Fruit fly (Drosophila melanogaster): ENCODE data around the gene ttk.
A peak's percentile ranks its signal among the peaks of the same experiment; 100 is the strongest.

ttk gene

dm6 chr3R:31768198-31768597 is 54.5 kb downstream of the ttk start (continued):
- TF ChIP-seq Sox14 (GFP tag; optimal IDR thresholded peaks at IDR 0.05), result peak; percentile 63
- peak; percentile 68 for TF ChIP-seq CG10631 (GFP tag; optimal IDR thresholded peaks at IDR 0.05)
- peak; percentile 83 for TF ChIP-seq CG6163 (GFP tag; IDR thresholded peaks at IDR 0.05)
- TF ChIP-seq CG1621 (tag; optimal IDR thresholded peaks at IDR 0.05), result no peak
- TF ChIP-seq dsx (GFP tag; optimal IDR thresholded peaks at IDR 0.05; ENCODE audit: poor library complexity, severe bottlenecking), result no peak
- TF ChIP-seq CG6792 (GFP tag; optimal IDR thresholded peaks at IDR 0.05), result no peak
- peak; percentile 12 for TF ChIP-seq CG3032 (tag; optimal IDR thresholded peaks at IDR 0.05)

- TF ChIP-seq fkh (GFP tag; optimal IDR thresholded peaks at IDR 0.05), result no peak
- TF ChIP-seq Ets96B (tag; optimal IDR thresholded peaks at IDR 0.05), result no peak
- no peak for TF ChIP-seq spab (GFP tag; optimal IDR thresholded peaks at IDR 0.05)
- TF ChIP-seq CG8119 (GFP tag; IDR thresholded peaks at IDR 0.05), result no peak
- no peak for TF ChIP-seq CG16779 (tag; optimal IDR thresholded peaks at IDR 0.05)
- TF ChIP-seq CG11762 (GFP tag; optimal IDR thresholded peaks at IDR 0.05; ENCODE audit: insufficient read depth), result no peak
- no peak for TF ChIP-seq CG10669 (GFP tag; optimal IDR thresholded peaks at IDR 0.05)
- TF ChIP-seq ss (GFP tag; optimal IDR thresholded peaks at IDR 0.05), result peak in 1 of 2 experiments; percentile 4
- TF ChIP-seq CG6792 (GFP tag; optimal IDR thresholded peaks at IDR 0.05), result no peak
- TF ChIP-seq CG6854 (GFP tag; optimal IDR thresholded peaks at IDR 0.05), result no peak
- TF ChIP-seq CG8632 (GFP tag; optimal IDR thresholded peaks at IDR 0.05), result no peak
- peak; percentile 82 for TF ChIP-seq Eip78C (GFP tag)
- no peak for TF ChIP-seq eg (GFP tag; IDR thresholded peaks at IDR 0.05)
- TF ChIP-seq CG6276 (GFP tag; optimal IDR thresholded peaks at IDR 0.05), result no peak
- TF ChIP-seq Ets21C (GFP tag; optimal IDR thresholded peaks at IDR 0.05), result no peak
- TF ChIP-seq Met (GFP tag; optimal IDR thresholded peaks at IDR 0.05), result no peak
- peak; percentile 6 for TF ChIP-seq CG3032 (tag; optimal IDR thresholded peaks at IDR 0.05)
- TF ChIP-seq fd85E (GFP tag; optimal IDR thresholded peaks at IDR 0.05), result no peak
- peak; percentile 1 for TF ChIP-seq acj6 (GFP tag; optimal IDR thresholded peaks at IDR 0.05)
- no peak for TF ChIP-seq dsx (GFP tag; optimal IDR thresholded peaks at IDR 0.05; ENCODE audit: poor library complexity, severe bottlenecking)
- TF ChIP-seq Smox (GFP tag; optimal IDR thresholded peaks at IDR 0.05), result no peak
- TF ChIP-seq Sox15 (GFP tag; optimal IDR thresholded peaks at IDR 0.05), result no peak
- TF ChIP-seq CG34406 (GFP tag; optimal IDR thresholded peaks at IDR 0.05), result no peak
- peak; percentile 61 for TF ChIP-seq achi (GFP tag; optimal IDR thresholded peaks at IDR 0.05)
- TF ChIP-seq CG3919 (GFP tag; optimal IDR thresholded peaks at IDR 0.05), result no peak
- TF ChIP-seq OdsH (GFP tag; optimal IDR thresholded peaks at IDR 0.05), result no peak
- TF ChIP-seq salr (GFP tag; optimal IDR thresholded peaks at IDR 0.05), result no peak
- peak; percentile 26 for TF ChIP-seq CG31627 (GFP tag; optimal IDR thresholded peaks at IDR 0.05)
- TF ChIP-seq CG11902 (GFP tag; optimal IDR thresholded peaks at IDR 0.05), result no peak
- TF ChIP-seq lz (GFP tag; optimal IDR thresholded peaks at IDR 0.05), result no peak
- TF ChIP-seq topi (GFP tag; optimal IDR thresholded peaks at IDR 0.05), result peak; percentile 33
- TF ChIP-seq CG6163 (GFP tag; IDR thresholded peaks at IDR 0.05), result no peak
- peak; percentile 12 for TF ChIP-seq cyc (GFP tag; optimal IDR thresholded peaks at IDR 0.05)
- TF ChIP-seq CG7368 (GFP tag; optimal IDR thresholded peaks at IDR 0.05), result no peak
- TF ChIP-seq Sox14 (GFP tag; optimal IDR thresholded peaks at IDR 0.05), result peak; percentile 40
- no peak for TF ChIP-seq CG32006 (GFP tag; optimal IDR thresholded peaks at IDR 0.05)
- TF ChIP-seq pdm3 (GFP tag; optimal IDR thresholded peaks at IDR 0.05), result no peak
- peak; percentile 18 for TF ChIP-seq Eip75B (GFP tag; optimal IDR thresholded peaks at IDR 0.05)
- peak; percentile 74 for TF ChIP-seq vri (GFP tag; optimal IDR thresholded peaks at IDR 0.05)
- TF ChIP-seq esn (GFP tag; optimal IDR thresholded peaks at IDR 0.05), result peak; percentile 48
- TF ChIP-seq Hr4 (GFP tag; optimal IDR thresholded peaks at IDR 0.05), result peak; percentile 14
- peak; percentile 21 for TF ChIP-seq Hr39 (GFP tag; optimal IDR thresholded peaks at IDR 0.05)
- TF ChIP-seq Blimp-1 (GFP tag; optimal IDR thresholded peaks at IDR 0.05), result no peak
- TF ChIP-seq CG9139 (GFP tag; optimal IDR thresholded peaks at IDR 0.05), result no peak
- TF ChIP-seq CG4318 (GFP tag; optimal IDR thresholded peaks at IDR 0.05), result no peak
- no peak for TF ChIP-seq Hr38 (GFP tag; optimal IDR thresholded peaks at IDR 0.05)
Measured at dm6 chr3R:31771790-31772576, 58.3 kb downstream of the ttk start, which contains the start of the genes betaGlu and sip3. Gene betaGlu, minus strand, starts transcription at chr3R:31771848. Gene sip3, plus strand, starts transcription at chr3R:31772219.

Data from whole organism, prepupa.